Worm (Caenorhabditis elegans) whole organism, L4 larva: ENCODE data around the gene R03D7.15.

Source experiments
- F44E2.7 ChIP-seq: fragments of 200-800 bp; sonication (Bioruptor generic); IDR thresholded peaks from 2 replicates; pipeline ENCODE4 v2.1.2; 2022; ENCODE audit warnings: missing genetic modification characterization, missing compliant biosample characterization
- T20F7.1 ChIP-seq: fragments of 200-800 bp; sonication (Bioruptor generic); optimal IDR thresholded peaks from 2 replicates; lab custom pipeline; 2018; ENCODE audit warnings: mild to moderate bottlenecking, missing genetic modification characterization, missing compliant biosample characterization
- T26A8.4 ChIP-seq: fragments of 200-800 bp; sonication (Bioruptor generic); IDR thresholded peaks from 2 replicates; pipeline ENCODE4 v1.3.6; 2022; ENCODE audit warnings: missing genetic modification characterization, missing compliant biosample characterization
- aha-1 ChIP-seq: fragments of 150-350 bp; peaks from one replicate; lab custom pipeline; 2014; ENCODE audit warnings: missing biosample characterization, missing genetic modification characterization
- ama-1 ChIP-seq: fragments of 150-350 bp; optimal IDR thresholded peaks from 2 replicates; lab custom pipeline; 2014; ENCODE audit warnings: inconsistent platforms, mixed read lengths
- arid-1 ChIP-seq: fragments of 200-800 bp; sonication (Bioruptor generic); conservative IDR thresholded peaks from 2 replicates; pipeline ENCODE4 v1.3.6; 2022; ENCODE audit warnings: missing genetic modification reagents, missing genetic modification characterization, missing compliant biosample characterization
- ceh-20 ChIP-seq: fragments of 200-800 bp; sonication (Bioruptor generic); IDR thresholded peaks from 2 replicates; pipeline ENCODE4 v1.3.6; 2022; ENCODE audit warnings: missing genetic modification reagents, missing genetic modification characterization, missing compliant biosample characterization
- ces-1 ChIP-seq: fragments of 150-350 bp; sonication (generic microtip); optimal IDR thresholded peaks from 4 replicates; lab custom pipeline; 2014; ENCODE audit warnings: missing biosample characterization, missing genetic modification reagents, missing genetic modification characterization
- daf-16 ChIP-seq, 3 experiments: sonication (generic microtip); optimal IDR thresholded peaks; 2 replicates each; lab custom pipeline; 2016 to 2017; ENCODE audit warnings: missing genetic modification characterization in 3 of 3, missing genetic modification reagents in 3 of 3, mild to moderate bottlenecking in 2 of 3, missing compliant biosample characterization in 2 of 3, missing biosample characterization in 1 of 3, moderate library complexity in 1 of 3
- daf-19 ChIP-seq: fragments of 200-800 bp; sonication (Bioruptor generic); conservative IDR thresholded peaks from 2 replicates; pipeline ENCODE4 v1.3.6; 2022; ENCODE audit warnings: missing genetic modification characterization, missing compliant biosample characterization
- daf-8 ChIP-seq: fragments of 200-800 bp; sonication (Bioruptor generic); IDR thresholded peaks from 2 replicates; pipeline ENCODE4 v1.3.6; 2022; ENCODE audit warnings: missing genetic modification characterization, missing compliant biosample characterization
- duxl-1 ChIP-seq: sonication (generic microtip); optimal IDR thresholded peaks from 2 replicates; lab custom pipeline; 2016; ENCODE audit warnings: mild to moderate bottlenecking, missing genetic modification characterization, moderate library complexity, missing compliant biosample characterization; ENCODE audit not compliant: poor library complexity
- dve-1 ChIP-seq: sonication (generic microtip); optimal IDR thresholded peaks from 2 replicates; lab custom pipeline; 2017; ENCODE audit warnings: antibody characterized with exemption, mild to moderate bottlenecking, missing genetic modification characterization, missing compliant biosample characterization; ENCODE audit not compliant: insufficient read depth
- egl-27 ChIP-seq: sonication (generic microtip); optimal IDR thresholded peaks from 3 replicates; lab custom pipeline; 2017; ENCODE audit warnings: missing biosample characterization, missing genetic modification reagents, missing genetic modification characterization
- lin-15B ChIP-seq: fragments of 150-350 bp; sonication (generic microtip); optimal IDR thresholded peaks from 3 replicates; lab custom pipeline; 2014; ENCODE audit warnings: missing biosample characterization, missing genetic modification characterization
- lin-39 ChIP-seq: fragments of 150-350 bp; optimal IDR thresholded peaks from 2 replicates; lab custom pipeline; 2014; ENCODE audit warnings: missing biosample characterization, missing genetic modification reagents, missing genetic modification characterization
- madf-5 ChIP-seq, 2 experiments: fragments of 200-800 bp; sonication (Bioruptor generic); IDR thresholded peaks; 2 replicates each; pipeline ENCODE4 v1.3.6; 2022; ENCODE audit warnings: missing compliant biosample characterization in 2 of 2, missing genetic modification characterization in 2 of 2
- mdl-1 ChIP-seq, 2 experiments: fragments of 150-350 bp in 1 of 2; sonication (generic microtip) in 1 of 2; optimal IDR thresholded peaks; 2 replicates each; lab custom pipeline; 2014 to 2017; ENCODE audit warnings: missing biosample characterization in 2 of 2, missing genetic modification characterization in 2 of 2
- mxl-3 ChIP-seq: fragments of 200-800 bp; sonication (Bioruptor generic); optimal IDR thresholded peaks from 2 replicates; lab custom pipeline; 2018; ENCODE audit warnings: mild to moderate bottlenecking, missing genetic modification characterization, missing compliant biosample characterization
- nhr-102 ChIP-seq: sonication (generic microtip); optimal IDR thresholded peaks from 2 replicates; lab custom pipeline; 2016; ENCODE audit warnings: mild to moderate bottlenecking, missing genetic modification characterization, moderate library complexity, missing compliant biosample characterization
- nhr-111 ChIP-seq: fragments of 200-800 bp; sonication (Bioruptor generic); optimal IDR thresholded peaks from 2 replicates; lab custom pipeline; 2018; ENCODE audit warnings: mild to moderate bottlenecking, missing genetic modification characterization, missing compliant biosample characterization
- nhr-25 ChIP-seq: sonication (generic microtip); optimal IDR thresholded peaks from 2 replicates; lab custom pipeline; 2017; ENCODE audit warnings: missing genetic modification characterization, mild to moderate bottlenecking, missing compliant biosample characterization, antibody characterized with exemption, moderate library complexity, borderline replicate concordance; ENCODE audit not compliant: insufficient read depth
- nhr-28 ChIP-seq: fragments of 150-350 bp; optimal IDR thresholded peaks from 2 replicates; lab custom pipeline; 2014; ENCODE audit warnings: missing biosample characterization, missing genetic modification characterization
- nhr-41 ChIP-seq: fragments of 200-800 bp; sonication (Bioruptor generic); IDR thresholded peaks from 2 replicates; pipeline ENCODE4 v1.3.6; 2022; ENCODE audit warnings: missing genetic modification reagents, missing genetic modification characterization, missing compliant biosample characterization
- nhr-48 ChIP-seq: sonication (generic microtip); optimal IDR thresholded peaks from 2 replicates; lab custom pipeline; 2016; ENCODE audit warnings: mild to moderate bottlenecking, missing genetic modification characterization, missing compliant biosample characterization
- pha-4 ChIP-seq, 2 experiments: fragments of 150-350 bp in 1 of 2; fragments of 200-800 bp in 1 of 2; sonication (Bioruptor generic) in 1 of 2; IDR thresholded peaks in 1 of 2; optimal IDR thresholded peaks in 1 of 2; 2 replicates each; pipeline versions ENCODE4 v1.3.6 to Lab custom; 2014 to 2022; ENCODE audit warnings: missing genetic modification characterization in 2 of 2, missing genetic modification reagents in 2 of 2, missing biosample characterization in 1 of 2, missing compliant biosample characterization in 1 of 2
- rbr-2 ChIP-seq: sonication (generic microtip); optimal IDR thresholded peaks from 2 replicates; lab custom pipeline; 2016; ENCODE audit warnings: missing genotype, missing genetic modification characterization, missing compliant biosample characterization
- spr-3 ChIP-seq: fragments of 200-800 bp; sonication (Bioruptor generic); optimal IDR thresholded peaks from 2 replicates; lab custom pipeline; 2018; ENCODE audit warnings: mild to moderate bottlenecking, missing genetic modification characterization, missing compliant biosample characterization
- unc-62 ChIP-seq, 3 experiments: fragments of 150-350 bp in 1 of 3; sonication (generic microtip); optimal IDR thresholded peaks in 2 of 3; peaks in 1 of 3; 1 replicate in 1 of 3; 2 replicates in 2 of 3; lab custom pipeline; 2014 to 2017; ENCODE audit warnings: missing biosample characterization in 3 of 3, missing genetic modification characterization in 3 of 3, missing genetic modification reagents in 3 of 3, missing genotype in 1 of 3
- ztf-7 ChIP-seq: fragments of 150-350 bp; optimal IDR thresholded peaks from 2 replicates; lab custom pipeline; 2014; ENCODE audit warnings: missing biosample characterization, missing genetic modification characterization

The R03D7.15 gene

DNA sequence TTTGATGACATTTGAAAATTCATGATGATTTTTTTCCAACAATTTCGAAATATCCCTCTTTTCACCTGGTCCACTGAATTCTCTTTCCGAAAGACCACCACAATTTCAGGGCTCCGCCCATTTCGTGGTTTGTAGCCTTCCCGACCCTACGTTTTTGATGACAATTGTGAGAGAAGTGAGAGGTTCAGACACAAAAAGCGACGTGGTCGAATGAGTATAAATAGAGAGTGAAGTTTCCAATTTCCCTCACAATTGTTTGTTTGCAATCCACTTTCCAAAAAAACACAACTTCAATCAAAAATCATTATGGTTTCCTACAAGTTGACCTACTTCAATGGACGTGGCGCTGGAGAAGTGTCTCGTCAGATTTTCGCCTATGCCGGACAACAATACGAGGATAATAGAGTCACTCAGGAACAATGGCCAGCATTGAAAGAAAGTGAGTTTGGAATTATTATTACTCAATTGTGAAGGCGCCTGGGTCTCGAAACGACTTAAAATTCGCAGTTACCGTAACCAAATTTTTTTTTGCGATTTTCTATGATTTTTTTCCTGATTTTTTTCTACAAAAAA is 8.2 kb downstream of the R03D7.15 start, which contains the start of gene gst-5 (continued):
- TF ChIP-seq pha-4 (GFP tag; IDR thresholded peaks at IDR 0.05; lab: Robert Waterston, UW) (0 out of 2 replicates have a peak, but pooled peaks have one; percentile 11), pha-4 (tag; optimal IDR thresholded peaks at IDR 0.05; lab: Kevin White, UChicago) (no peak), nhr-111 (GFP tag; lab: Kevin White, UChicago) (no peak), mdl-1 (tag; optimal IDR thresholded peaks at IDR 0.05; lab: Kevin White, UChicago) (no peak), madf-5 (GFP tag; IDR thresholded peaks at IDR 0.05; lab: Robert Waterston, UW) (no peak), ama-1 (lab: Kevin White, UChicago) (no peak)

DNA sequence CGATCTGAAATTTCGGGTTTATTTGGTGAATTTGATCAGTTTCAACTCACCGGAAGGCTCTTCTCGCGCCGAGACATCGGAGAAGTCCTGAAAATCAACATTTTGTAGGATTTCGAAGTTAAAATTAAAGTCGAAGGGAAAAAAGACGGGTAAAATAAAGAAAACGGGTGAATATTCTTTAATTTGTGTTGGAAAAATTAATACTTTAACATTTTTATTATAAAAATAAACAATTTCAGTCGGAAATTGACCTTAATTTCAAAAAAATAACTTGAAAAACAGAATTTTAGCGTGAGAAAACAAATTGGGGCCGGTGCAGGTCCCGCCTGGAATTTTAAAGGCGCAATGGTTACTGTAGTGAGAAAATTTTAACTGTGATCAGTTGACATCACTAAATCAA is 11.0 kb downstream of the R03D7.15 start, which contains the start of gene nos-1:
Gene nos-1 (minus strand): TSS at position 101 of the 400 bp plus-strand sequence.
- TF ChIP-seq arid-1 (GFP tag; lab: Robert Waterston, UW) (no peak), dve-1 (no peak), daf-8 (GFP tag; lab: Robert Waterston, UW) (no peak), nhr-41 (GFP tag; lab: Robert Waterston, UW) (no peak), T20F7.1 (no peak), lin-39 (tag; lab: Kevin White, UChicago) (no peak), lin-15B (tag; lab: Kevin White, UChicago) (no peak), ces-1 (GFP tag; lab: Kevin White, UChicago) (no peak), nhr-48 (tag; lab: Kevin White, UChicago) (no peak), pha-4 (GFP tag; IDR thresholded peaks at IDR 0.05; lab: Robert Waterston, UW) (no peak), pha-4 (tag; optimal IDR thresholded peaks at IDR 0.05; lab: Kevin White, UChicago) (no peak), nhr-25 (tag; lab: Kevin White, UChicago) (no peak), nhr-102 (tag; lab: Kevin White, UChicago) (no peak), ztf-7 (tag; lab: Kevin White, UChicago) (no peak), T26A8.4 (GFP tag; lab: Robert Waterston, UW) (no peak), spr-3 (GFP tag; lab: Kevin White, UChicago) (no peak), ceh-20 (GFP tag; lab: Robert Waterston, UW) (no peak), daf-16 (GFP tag; optimal IDR thresholded peaks at IDR 0.05; lab: Kevin White, UChicago) (no peak), daf-16 (tag; optimal IDR thresholded peaks at IDR 0.05; lab: Kevin White, UChicago) (no peak), mxl-3 (no peak), daf-19 (GFP tag; lab: Robert Waterston, UW) (no peak)
- TF ChIP-seq, all 104 proteins: peak for 0

DNA sequence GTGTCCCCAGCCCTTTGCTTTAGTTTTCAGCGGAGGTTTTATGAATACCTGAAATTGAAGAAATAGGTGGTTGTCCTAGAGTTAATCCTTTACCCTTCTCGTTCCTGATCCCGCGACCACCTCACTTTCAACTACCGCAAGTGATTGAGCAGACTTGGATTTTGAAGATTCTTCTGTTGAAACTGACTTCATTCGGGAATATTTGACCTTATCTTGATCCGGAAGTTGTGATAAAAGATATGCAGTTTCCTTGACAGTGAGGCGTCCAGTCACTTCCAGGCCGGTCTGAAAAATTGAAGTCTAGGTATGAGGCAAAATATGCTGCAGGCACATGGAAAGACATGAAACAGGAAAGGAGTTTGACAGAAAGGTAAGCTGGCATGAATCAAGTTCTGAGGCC is 13.1 kb downstream of the R03D7.15 start:
- TF ChIP-seq arid-1 (GFP tag; lab: Robert Waterston, UW) = no peak
- TF ChIP-seq duxl-1 (tag; lab: Kevin White, UChicago) = no peak
- no peak for TF ChIP-seq nhr-28 (tag; lab: Kevin White, UChicago)
- no peak for TF ChIP-seq daf-19 (GFP tag; lab: Robert Waterston, UW)
- TF ChIP-seq nhr-41 (GFP tag; lab: Robert Waterston, UW) = no peak
- no peak for TF ChIP-seq rbr-2 (tag; lab: Kevin White, UChicago)
- TF ChIP-seq F44E2.7 (GFP tag; lab: Robert Waterston, UW) = no peak
- no peak for TF ChIP-seq egl-27 (tag; lab: Kevin White, UChicago)
- no peak for TF ChIP-seq daf-16 (GFP tag; optimal IDR thresholded peaks at IDR 0.05; lab: Kevin White, UChicago)
- no peak for TF ChIP-seq daf-16 (tag; optimal IDR thresholded peaks at IDR 0.05; lab: Kevin White, UChicago)
- peak; percentile 36 for TF ChIP-seq aha-1 (tag; lab: Kevin White, UChicago)
- TF ChIP-seq unc-62 (GFP tag; optimal IDR thresholded peaks at IDR 0.05 in 1 of 2; lab: Kevin White, UChicago) = peak in 1 of 2 experiments; percentile 95
- TF ChIP-seq unc-62 (tag; optimal IDR thresholded peaks at IDR 0.05; lab: Kevin White, UChicago) = no peak
- TF ChIP-seq madf-5 (GFP tag; IDR thresholded peaks at IDR 0.05; lab: Robert Waterston, UW) = no peak

DNA sequence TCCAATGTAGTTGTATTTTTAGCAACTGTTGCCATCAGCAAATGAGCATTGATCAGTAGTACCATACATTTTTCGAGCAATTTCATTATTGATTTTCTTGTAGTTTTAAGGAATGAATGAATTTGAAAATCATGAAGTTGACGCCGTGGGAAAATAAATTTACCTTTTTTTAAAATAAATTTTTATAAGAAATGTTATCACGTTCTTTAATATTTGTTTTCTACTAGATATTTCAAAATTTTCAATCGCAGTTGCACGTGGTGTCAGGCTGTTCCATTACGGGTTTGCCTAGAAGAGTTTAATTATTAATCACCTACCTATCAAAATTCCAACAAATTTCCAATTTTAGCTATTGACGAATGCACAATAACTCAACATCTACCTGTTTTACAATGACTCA is 14.8 kb downstream of the R03D7.15 start, which contains the start of gene R03D7.8:
Gene R03D7.8 (minus strand): TSS at position 101 of the 400 bp plus-strand sequence.
- TF ChIP-seq nhr-111 (GFP tag; lab: Kevin White, UChicago) (no peak), aha-1 (tag; lab: Kevin White, UChicago) (peak; percentile 12)
